Worm (Caenorhabditis elegans) whole organism, midembryonic: ENCODE data around the gene F02E11.3.
"Not testable (repeated sequence)": the region's sequence is repeated elsewhere in the genome, so short reads cannot be mapped to it uniquely, and the experiment has no call there.

Source experiments
- T22C8.4 ChIP-seq: fragments of 200-800 bp; sonication (Bioruptor generic); IDR thresholded peaks from 2 replicates; pipeline ENCODE4 v1.3.6; 2022; ENCODE audit warnings: missing genetic modification characterization, missing compliant biosample characterization
- cog-1 ChIP-seq: sonication (generic microtip); optimal IDR thresholded peaks from 2 replicates; lab custom pipeline; 2016; ENCODE audit warnings: missing genetic modification characterization, missing compliant biosample characterization
- flt-1 ChIP-seq: fragments of 200-800 bp; sonication (Bioruptor generic); IDR thresholded peaks from 2 replicates; pipeline ENCODE4 v1.3.6; 2022; ENCODE audit warnings: missing genetic modification characterization, missing compliant biosample characterization
- klf-2 ChIP-seq: fragments of 200-800 bp; sonication (Bioruptor generic); conservative IDR thresholded peaks from 2 replicates; pipeline ENCODE4 v1.3.6; 2022; ENCODE audit warnings: missing genetic modification reagents, missing genetic modification characterization, missing compliant biosample characterization
- med-1 ChIP-seq: sonication (generic microtip); optimal IDR thresholded peaks from 2 replicates; lab custom pipeline; 2017; ENCODE audit warnings: missing genetic modification characterization, mild to moderate bottlenecking, missing compliant biosample characterization, antibody characterized with exemption, missing genetic modification reagents; ENCODE audit not compliant: insufficient read depth
- ref-1 ChIP-seq: fragments of 200-800 bp; sonication (Bioruptor generic); conservative IDR thresholded peaks from 2 replicates; pipeline ENCODE4 v1.3.6; 2022; ENCODE audit warnings: missing genetic modification reagents, missing genetic modification characterization, missing compliant biosample characterization
- tab-1 ChIP-seq: fragments of 200-800 bp; sonication (Bioruptor generic); IDR thresholded peaks from 2 replicates; pipeline ENCODE4 v1.3.6; 2022; ENCODE audit warnings: missing genetic modification characterization, missing compliant biosample characterization
- ztf-23 ChIP-seq: fragments of 200-800 bp; sonication (Bioruptor generic); IDR thresholded peaks from 2 replicates; pipeline ENCODE4 v1.3.6; 2022; ENCODE audit warnings: missing genetic modification reagents, missing genetic modification characterization, missing compliant biosample characterization
- ztf-29 ChIP-seq: fragments of 200-800 bp; sonication (Bioruptor generic); IDR thresholded peaks from 2 replicates; pipeline ENCODE4 v1.3.6; 2022; ENCODE audit warnings: missing genetic modification reagents, missing genetic modification characterization, missing compliant biosample characterization

Gene F02E11.3

ce11 chrII:3295193-3295592, 20.4 kb upstream of the F02E11.3 start, which contains the start of gene btb-17:
btb-17 (plus strand) TSS chrII:3295405.
- no peak for TF ChIP-seq ztf-29 (GFP tag; lab: Robert Waterston, UW)
- TF ChIP-seq tab-1 (GFP tag; lab: Robert Waterston, UW) = no peak
- TF ChIP-seq T22C8.4 = no peak
- no peak for TF ChIP-seq ref-1 (GFP tag; lab: Robert Waterston, UW)
- TF ChIP-seq med-1 (GFP tag; lab: Kevin White, UChicago) = no peak
- TF ChIP-seq klf-2 = no peak
- no peak for TF ChIP-seq flt-1 (GFP tag; lab: Robert Waterston, UW)
- no peak for TF ChIP-seq cog-1 (tag; lab: Kevin White, UChicago)
- TF ChIP-seq ztf-23 (GFP tag; lab: Robert Waterston, UW) = no peak

ce11 chrII:3290544-3290943, 15.7 kb upstream of the F02E11.3 start, which contains the start of gene F39E9.14:
F39E9.14 (minus strand) TSS chrII:3290644.
- not testable (repeated sequence) for TF ChIP-seq T22C8.4; cog-1 (tag; lab: Kevin White, UChicago); ztf-23 (GFP tag; lab: Robert Waterston, UW)

DNA sequence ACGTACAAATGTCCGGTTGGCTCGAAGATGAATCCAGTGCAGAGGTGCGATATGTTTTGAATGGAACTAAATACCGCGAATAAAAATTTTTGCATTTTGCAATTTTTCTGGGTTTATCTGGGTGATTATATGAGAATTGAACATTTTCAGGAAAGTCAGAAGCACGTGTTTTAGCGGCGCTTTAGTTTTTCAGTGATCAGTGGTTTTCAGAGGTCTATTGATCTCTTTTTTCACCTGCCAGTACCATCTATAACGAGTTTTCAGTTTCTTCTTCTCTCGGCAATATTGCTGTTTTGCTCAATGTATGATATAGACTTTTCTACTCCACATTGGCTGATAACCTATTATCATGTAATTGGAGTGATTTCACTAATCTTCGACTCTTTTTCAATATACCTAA, 12.2 kb upstream of the F02E11.3 start, which contains the start of gene sri-63:
TSS of gene sri-63 (plus strand) at position 301 of the 400 bp plus-strand sequence.
- TF ChIP-seq ztf-29 (GFP tag; lab: Robert Waterston, UW) = no peak
- no peak for TF ChIP-seq T22C8.4
- no peak for TF ChIP-seq flt-1 (GFP tag; lab: Robert Waterston, UW)

- no peak for TF ChIP-seq med-1 (GFP tag; lab: Kevin White, UChicago)
- no peak for TF ChIP-seq ref-1 (GFP tag; lab: Robert Waterston, UW)
- TF ChIP-seq ztf-23 (GFP tag; lab: Robert Waterston, UW) = no peak
- no peak for TF ChIP-seq cog-1 (tag; lab: Kevin White, UChicago)
- no peak for TF ChIP-seq T22C8.4
- no peak for TF ChIP-seq tab-1 (GFP tag; lab: Robert Waterston, UW)
- no peak for TF ChIP-seq klf-2
- no peak for TF ChIP-seq flt-1 (GFP tag; lab: Robert Waterston, UW)
- no peak for TF ChIP-seq ztf-29 (GFP tag; lab: Robert Waterston, UW)
Measured at ce11 chrII:3284558-3284957, 9.7 kb upstream of the F02E11.3 start, which contains the start of gene scl-15. scl-15 (minus strand) TSS chrII:3284658.

- TF ChIP-seq ref-1 (GFP tag; lab: Robert Waterston, UW) (no peak), flt-1 (GFP tag; lab: Robert Waterston, UW) (no peak), tab-1 (GFP tag; lab: Robert Waterston, UW) (no peak), T22C8.4 (no peak), cog-1 (tag; lab: Kevin White, UChicago) (no peak)
Measured at ce11 chrII:3282353-3282752, 7.5 kb upstream of the F02E11.3 start, which contains the start of gene nep-13. nep-13 (plus strand) TSS chrII:3282653.

- TF ChIP-seq tab-1 (GFP tag; lab: Robert Waterston, UW) (no peak), flt-1 (GFP tag; lab: Robert Waterston, UW) (no peak), ref-1 (GFP tag; lab: Robert Waterston, UW) (no peak), ztf-23 (GFP tag; lab: Robert Waterston, UW) (no peak)
Measured at ce11 chrII:3278634-3279033, 3.8 kb upstream of the F02E11.3 start, which contains the start of gene wht-4. wht-4 (plus strand) TSS chrII:3278934.

- TF ChIP-seq med-1 (GFP tag; lab: Kevin White, UChicago) = no peak
Measured at ce11 chrII:3277686-3278085, 2.9 kb upstream of the F02E11.3 start, which contains the start of gene F02E11.4. F02E11.4 (minus strand) TSS chrII:3277786.

DNA sequence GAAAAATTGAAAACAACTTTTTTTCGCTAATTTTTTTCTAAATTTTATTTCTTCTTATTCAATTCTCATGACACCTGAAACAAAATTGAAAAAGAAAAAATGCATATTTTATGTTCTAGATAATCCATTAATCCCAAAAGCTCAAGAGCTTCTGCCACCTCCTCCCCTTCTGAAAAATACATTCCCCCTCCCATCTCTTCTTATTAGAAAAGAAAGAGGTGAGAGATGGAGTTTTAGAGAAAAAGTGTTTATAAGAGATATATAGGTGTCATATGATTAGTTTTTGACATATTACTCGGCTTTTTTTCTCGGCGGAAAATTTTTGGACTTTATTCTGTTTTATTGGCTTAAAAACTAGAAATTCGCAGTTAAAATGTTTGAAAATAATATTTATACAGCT, 4.2 kb downstream of the F02E11.3 start:
- no peak for TF ChIP-seq flt-1 (GFP tag; lab: Robert Waterston, UW)
- no peak for TF ChIP-seq T22C8.4

DNA sequence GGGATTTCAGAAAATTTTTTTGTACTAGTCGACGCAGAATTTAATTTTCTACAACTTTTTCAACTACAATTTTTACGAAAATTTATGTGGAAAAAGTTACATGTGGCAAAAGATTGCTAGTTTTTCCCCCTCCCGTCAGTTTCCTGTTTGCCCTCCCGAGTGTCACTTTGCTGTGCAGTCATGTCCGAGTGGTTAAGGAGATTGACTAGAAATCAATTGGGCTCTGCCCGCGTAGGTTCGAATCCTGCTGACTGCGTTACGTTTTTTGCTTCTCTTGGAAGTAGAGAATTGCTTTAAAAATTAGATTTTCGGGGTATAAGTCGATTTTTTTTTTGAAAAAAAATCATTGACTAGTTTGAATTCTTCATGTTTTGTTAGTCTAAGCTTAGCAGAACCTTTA, 7.0 kb downstream of the F02E11.3 start:
- 0 out of 2 replicates have a peak, but pooled peaks have one; percentile 6 for TF ChIP-seq klf-2
- TF ChIP-seq ref-1 (GFP tag; lab: Robert Waterston, UW) = 0 out of 2 replicates have a peak, but pooled peaks have one; percentile 34
- no peak for TF ChIP-seq med-1 (GFP tag; lab: Kevin White, UChicago)
- TF ChIP-seq ztf-29 (GFP tag; lab: Robert Waterston, UW) = no peak
- TF ChIP-seq T22C8.4 = peak; percentile 41
- peak; percentile 69 for TF ChIP-seq flt-1 (GFP tag; lab: Robert Waterston, UW)
- TF ChIP-seq ztf-23 (GFP tag; lab: Robert Waterston, UW) = no peak
- TF ChIP-seq cog-1 (tag; lab: Kevin White, UChicago) = no peak
- TF ChIP-seq tab-1 (GFP tag; lab: Robert Waterston, UW) = peak; percentile 68

DNA sequence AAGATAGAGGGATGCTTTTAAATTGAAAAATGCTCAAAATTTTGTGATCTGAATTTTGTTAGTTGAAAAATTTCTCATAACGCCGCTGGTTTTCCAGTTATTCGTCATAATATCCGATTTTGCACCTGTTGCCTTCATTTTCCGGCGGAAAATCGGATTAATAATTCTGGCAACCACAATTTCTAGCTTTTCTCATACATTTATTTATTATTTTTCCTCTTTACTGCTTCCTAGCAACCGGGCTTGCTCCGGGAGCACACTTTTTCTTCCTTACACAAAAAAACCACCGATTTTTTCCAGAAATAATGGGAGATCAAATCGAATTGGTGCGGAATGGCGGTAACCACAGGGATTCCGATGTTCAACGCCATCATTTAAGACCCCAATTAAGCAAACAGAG, 7.5 kb downstream of the F02E11.3 start, which contains the start of gene F02E11.7:
TSS of gene F02E11.7 (plus strand) at position 301 of the 400 bp plus-strand sequence.
- no peak for TF ChIP-seq flt-1 (GFP tag; lab: Robert Waterston, UW)
- TF ChIP-seq tab-1 (GFP tag; lab: Robert Waterston, UW) = no peak
- TF ChIP-seq cog-1 (tag; lab: Kevin White, UChicago) = no peak
- no peak for TF ChIP-seq T22C8.4
- TF ChIP-seq ztf-23 (GFP tag; lab: Robert Waterston, UW) = no peak
- no peak for TF ChIP-seq med-1 (GFP tag; lab: Kevin White, UChicago)
- no peak for TF ChIP-seq ztf-29 (GFP tag; lab: Robert Waterston, UW)
- no peak for TF ChIP-seq klf-2
- no peak for TF ChIP-seq ref-1 (GFP tag; lab: Robert Waterston, UW)

ce11 chrII:3264704-3265103, 10.1 kb downstream of the F02E11.3 start:
- TF ChIP-seq med-1 (GFP tag; lab: Kevin White, UChicago) (no peak), cog-1 (tag; lab: Kevin White, UChicago) (no peak), tab-1 (GFP tag; lab: Robert Waterston, UW) (no peak), T22C8.4 (no peak), ztf-29 (GFP tag; lab: Robert Waterston, UW) (no peak), flt-1 (GFP tag; lab: Robert Waterston, UW) (no peak), klf-2 (no peak), ztf-23 (GFP tag; lab: Robert Waterston, UW) (no peak), ref-1 (GFP tag; lab: Robert Waterston, UW) (no peak)
